Worm (Caenorhabditis elegans) whole organism, L3 larva: Measurements from ENCODE around the gene bath-37.
A peak's percentile ranks its signal among the peaks of the same experiment; 100 is the strongest.

Experiments used
- R02D3.7 ChIP-seq: fragments of 150-350 bp; optimal IDR thresholded peaks from 2 replicates; lab custom pipeline; 2014; ENCODE audit warnings: missing biosample characterization, missing genetic modification characterization
- aly-2 ChIP-seq: fragments of 150-350 bp; optimal IDR thresholded peaks from 2 replicates; lab custom pipeline; 2014; ENCODE audit warnings: missing biosample characterization, missing genetic modification characterization
- ama-1 ChIP-seq: fragments of 150-350 bp; optimal IDR thresholded peaks from 2 replicates; lab custom pipeline; 2018
- ceh-28 ChIP-seq: fragments of 150-350 bp; optimal IDR thresholded peaks from 2 replicates; lab custom pipeline; 2014; ENCODE audit warnings: missing biosample characterization, missing genetic modification reagents, missing genetic modification characterization
- ceh-9 ChIP-seq: sonication (generic microtip); optimal IDR thresholded peaks from 2 replicates; lab custom pipeline; 2018; ENCODE audit warnings: missing biosample characterization, missing genetic modification characterization
- daf-12 ChIP-seq: fragments of 150-350 bp; optimal IDR thresholded peaks from 2 replicates; lab custom pipeline; 2014; ENCODE audit warnings: missing biosample characterization, missing genetic modification reagents, missing genetic modification characterization
- egl-27 ChIP-seq: sonication (generic microtip); optimal IDR thresholded peaks from 4 replicates; lab custom pipeline; 2017; ENCODE audit warnings: missing biosample characterization, missing genetic modification reagents, missing genetic modification characterization
- egl-5 ChIP-seq: fragments of 150-350 bp; optimal IDR thresholded peaks from 2 replicates; lab custom pipeline; 2017; ENCODE audit warnings: missing biosample characterization, missing genetic modification reagents, missing genetic modification characterization, inconsistent platforms
- elt-2 ChIP-seq: sonication (generic microtip); optimal IDR thresholded peaks from 2 replicates; lab custom pipeline; 2016; ENCODE audit warnings: missing genetic modification reagents, mild to moderate bottlenecking, missing genetic modification characterization, missing compliant biosample characterization
- elt-3 ChIP-seq, 3 experiments: fragments of 150-350 bp in 1 of 3; sonication (generic microtip) in 2 of 3; optimal IDR thresholded peaks; 2 replicates in 2 of 3; 4 replicates in 1 of 3; lab custom pipeline; 2014 to 2017; ENCODE audit warnings: missing biosample characterization in 3 of 3, missing genetic modification characterization in 3 of 3
- fkh-10 ChIP-seq: sonication (generic microtip); optimal IDR thresholded peaks from 2 replicates; lab custom pipeline; 2017; ENCODE audit warnings: missing biosample characterization, missing genetic modification reagents, missing genetic modification characterization
- fkh-2 ChIP-seq: fragments of 150-350 bp; optimal IDR thresholded peaks from 2 replicates; lab custom pipeline; 2014; ENCODE audit warnings: missing biosample characterization, missing genetic modification reagents, missing genetic modification characterization
- fos-1 ChIP-seq: fragments of 150-350 bp; optimal IDR thresholded peaks from 2 replicates; lab custom pipeline; 2014; ENCODE audit warnings: missing biosample characterization, missing genetic modification characterization
- hmg-11 ChIP-seq: sonication (generic microtip); optimal IDR thresholded peaks from 2 replicates; lab custom pipeline; 2016; ENCODE audit warnings: missing genetic modification characterization, missing compliant biosample characterization
- lin-15B ChIP-seq: fragments of 150-350 bp; optimal IDR thresholded peaks from 2 replicates; lab custom pipeline; 2014; ENCODE audit warnings: missing biosample characterization, missing genetic modification characterization
- lsy-12 ChIP-seq: sonication (generic microtip); optimal IDR thresholded peaks from 2 replicates; lab custom pipeline; 2016; ENCODE audit warnings: mild to moderate bottlenecking, missing genetic modification characterization, missing compliant biosample characterization
- mdl-1 ChIP-seq: fragments of 150-350 bp; optimal IDR thresholded peaks from 2 replicates; lab custom pipeline; 2014; ENCODE audit warnings: missing biosample characterization, missing genetic modification characterization
- nfya-1 ChIP-seq: sonication (generic microtip); optimal IDR thresholded peaks from 2 replicates; lab custom pipeline; 2017; ENCODE audit warnings: missing genetic modification characterization, mild to moderate bottlenecking, missing compliant biosample characterization, antibody characterized with exemption, moderate library complexity; ENCODE audit not compliant: insufficient read depth
- nhr-12 ChIP-seq: fragments of 150-350 bp; optimal IDR thresholded peaks from 2 replicates; lab custom pipeline; 2014; ENCODE audit warnings: missing biosample characterization, missing genetic modification characterization
- nhr-23 ChIP-seq: fragments of 150-350 bp; optimal IDR thresholded peaks from 2 replicates; lab custom pipeline; 2014; ENCODE audit warnings: missing biosample characterization, missing genetic modification reagents, missing genetic modification characterization
- nhr-237 ChIP-seq: fragments of 150-350 bp; optimal IDR thresholded peaks from 2 replicates; lab custom pipeline; 2014; ENCODE audit warnings: missing biosample characterization, missing genetic modification characterization
- nhr-25 ChIP-seq: sonication (generic microtip); optimal IDR thresholded peaks from 2 replicates; lab custom pipeline; 2017; ENCODE audit warnings: missing biosample characterization, missing genetic modification characterization
- nhr-43 ChIP-seq: sonication (generic microtip); optimal IDR thresholded peaks from 2 replicates; lab custom pipeline; 2016; ENCODE audit warnings: mild to moderate bottlenecking, missing genetic modification characterization, missing compliant biosample characterization; ENCODE audit not compliant: poor library complexity, severe bottlenecking
- nhr-76 ChIP-seq: fragments of 150-350 bp; sonication (generic microtip); optimal IDR thresholded peaks from 5 replicates; lab custom pipeline; 2014; ENCODE audit warnings: missing biosample characterization, missing genetic modification characterization
- pha-4 ChIP-seq: fragments of 150-350 bp; optimal IDR thresholded peaks from 2 replicates; lab custom pipeline; 2014; ENCODE audit warnings: missing biosample characterization, missing genetic modification reagents, missing genetic modification characterization
- sea-2 ChIP-seq: fragments of 150-350 bp; sonication (generic microtip); optimal IDR thresholded peaks from 4 replicates; lab custom pipeline; 2014; ENCODE audit warnings: missing biosample characterization, missing genetic modification reagents, missing genetic modification characterization
- snpc-4 ChIP-seq: fragments of 150-350 bp; optimal IDR thresholded peaks from 2 replicates; lab custom pipeline; 2014; ENCODE audit warnings: missing biosample characterization, missing genetic modification characterization
- unc-62 ChIP-seq: fragments of 150-350 bp; sonication (generic microtip); optimal IDR thresholded peaks from 4 replicates; lab custom pipeline; 2014; ENCODE audit warnings: missing biosample characterization, missing genetic modification reagents, missing genetic modification characterization
- ztf-11 ChIP-seq: fragments of 150-350 bp; optimal IDR thresholded peaks from 2 replicates; lab custom pipeline; 2014; ENCODE audit warnings: missing biosample characterization, missing genetic modification characterization
- ztf-4 ChIP-seq: fragments of 150-350 bp; optimal IDR thresholded peaks from 2 replicates; lab custom pipeline; 2014; ENCODE audit warnings: missing biosample characterization, missing genetic modification characterization

The bath-37 gene

ce11 chrIV:12047552-12048347 lies 20.9 kb upstream of the bath-37 start, which contains the start of gene T12G3.4:
T12G3.4 (plus strand) TSS chrIV:12048256.
- TF ChIP-seq nhr-12 (tag; lab: Kevin White, UChicago), result no peak
- no peak for TF ChIP-seq fkh-10 (GFP tag; lab: Kevin White, UChicago)
- peak; percentile 90 for TF ChIP-seq pha-4 (tag; lab: Kevin White, UChicago)
- no peak for TF ChIP-seq fos-1
- no peak for TF ChIP-seq daf-12 (tag; lab: Kevin White, UChicago)

- TF ChIP-seq hmg-11 (peak; percentile 47), nhr-23 (tag; lab: Kevin White, UChicago) (peak; percentile 21), pha-4 (tag; lab: Kevin White, UChicago) (peak; percentile 64), egl-27 (tag; lab: Kevin White, UChicago) (no peak), lin-15B (tag; lab: Kevin White, UChicago) (peak; percentile 36), ztf-11 (tag; lab: Kevin White, UChicago) (no peak), fkh-2 (no peak), nhr-43 (tag; lab: Kevin White, UChicago) (no peak), elt-3 (tag; optimal IDR thresholded peaks at IDR 0.05; lab: Kevin White, UChicago) (no peak), aly-2 (no peak), mdl-1 (tag; lab: Kevin White, UChicago) (no peak), ceh-28 (tag; lab: Kevin White, UChicago) (peak; percentile 35), egl-5 (tag; lab: Kevin White, UChicago) (no peak), ceh-9 (tag; lab: Kevin White, UChicago) (no peak), fos-1 (no peak), lsy-12 (no peak), ama-1 (lab: Kevin White, UChicago) (no peak)
These were observed 17.5 kb upstream of the bath-37 start, which contains the start of the genes bre-5 and spt-5 for ce11 chrIV:12051049-12051792. bre-5 (minus strand) TSS chrIV:12051215. spt-5 (plus strand) TSS chrIV:12051491.

ce11 chrIV:12052461-12052860 lies 16.2 kb upstream of the bath-37 start:
- TF ChIP-seq fkh-10 (GFP tag; lab: Kevin White, UChicago) (no peak), nfya-1 (tag; lab: Kevin White, UChicago) (no peak), nhr-237 (tag; lab: Kevin White, UChicago) (no peak), nhr-76 (tag; lab: Kevin White, UChicago) (no peak), nhr-25 (tag; lab: Kevin White, UChicago) (no peak), egl-27 (tag; lab: Kevin White, UChicago) (no peak), nhr-43 (tag; lab: Kevin White, UChicago) (no peak), ztf-4 (tag; lab: Kevin White, UChicago) (no peak), sea-2 (GFP tag; lab: Kevin White, UChicago) (no peak), ztf-11 (tag; lab: Kevin White, UChicago) (no peak), elt-2 (tag; lab: Kevin White, UChicago) (no peak), egl-5 (tag; lab: Kevin White, UChicago) (no peak)

- no peak for TF ChIP-seq ceh-9 (tag; lab: Kevin White, UChicago)
- no peak for TF ChIP-seq mdl-1 (tag; lab: Kevin White, UChicago)
- TF ChIP-seq nhr-237 (tag; lab: Kevin White, UChicago), result no peak
- TF ChIP-seq egl-5 (tag; lab: Kevin White, UChicago), result no peak
- no peak for TF ChIP-seq ztf-4 (tag; lab: Kevin White, UChicago)
- TF ChIP-seq R02D3.7 (tag; lab: Kevin White, UChicago), result no peak
- no peak for TF ChIP-seq nhr-43 (tag; lab: Kevin White, UChicago)
- TF ChIP-seq pha-4 (tag; lab: Kevin White, UChicago), result no peak
These were observed 12.1 kb upstream of the bath-37 start, which contains the start of gene K08E4.2 for ce11 chrIV:12056603-12057002. K08E4.2 (minus strand) TSS chrIV:12056656.

ce11 chrIV:12057508-12057907 lies 11.2 kb upstream of the bath-37 start, which contains the start of gene K08E4.3:
K08E4.3 (plus strand) TSS chrIV:12057742.
- TF ChIP-seq snpc-4 (tag; lab: Kevin White, UChicago) (no peak), nfya-1 (tag; lab: Kevin White, UChicago) (peak; percentile 55), unc-62 (GFP tag; lab: Kevin White, UChicago) (peak; percentile 33)
- TF ChIP-seq, all 47 proteins: peak for 2
